Worm (Caenorhabditis elegans) whole organism, L1 larva: ENCODE data around the gene R05G6.1.
A peak's percentile ranks its signal among the peaks of the same experiment; 100 is the strongest.

ENCODE experiments used
- ceh-82 ChIP-seq, 3 experiments: fragments of 150-350 bp in 1 of 3; sonication (generic microtip) in 2 of 3; optimal IDR thresholded peaks; 2 replicates each; lab custom pipeline; 2014 to 2017; ENCODE audit warnings: missing biosample characterization in 3 of 3, missing genetic modification characterization in 3 of 3
- fkh-10 ChIP-seq: sonication (generic microtip); optimal IDR thresholded peaks from 2 replicates; lab custom pipeline; 2017; ENCODE audit warnings: missing biosample characterization, missing genetic modification reagents, missing genetic modification characterization
- fkh-4 ChIP-seq: sonication (generic microtip); optimal IDR thresholded peaks from 2 replicates; lab custom pipeline; 2016; ENCODE audit warnings: missing compliant biosample characterization, missing genetic modification characterization, borderline replicate concordance
- lin-14 ChIP-seq: fragments of 200-800 bp; sonication (Bioruptor generic); optimal IDR thresholded peaks from 2 replicates; lab custom pipeline; 2018; ENCODE audit warnings: mild to moderate bottlenecking, missing genetic modification characterization, moderate library complexity, missing compliant biosample characterization
- lir-3 ChIP-seq: sonication (generic microtip); optimal IDR thresholded peaks from 2 replicates; lab custom pipeline; 2016; ENCODE audit warnings: mild to moderate bottlenecking, missing genetic modification characterization, moderate library complexity, missing compliant biosample characterization; ENCODE audit not compliant: poor library complexity
- nhr-20 ChIP-seq: sonication (generic microtip); optimal IDR thresholded peaks from 2 replicates; lab custom pipeline; 2016; ENCODE audit warnings: mild to moderate bottlenecking, missing genetic modification characterization, missing compliant biosample characterization
- pqm-1 ChIP-seq: sonication (generic microtip); optimal IDR thresholded peaks from 3 replicates; lab custom pipeline; 2017; ENCODE audit warnings: missing biosample characterization, missing genetic modification characterization
- sptf-1 ChIP-seq: fragments of 150-350 bp; optimal IDR thresholded peaks from 2 replicates; lab custom pipeline; 2014; ENCODE audit warnings: missing biosample characterization, missing genetic modification characterization
- unc-62 ChIP-seq: fragments of 150-350 bp; optimal IDR thresholded peaks from 2 replicates; lab custom pipeline; 2014; ENCODE audit warnings: missing biosample characterization, missing genetic modification reagents, missing genetic modification characterization
- unc-98 ChIP-seq: fragments of 200-800 bp; sonication (Bioruptor generic); IDR thresholded peaks from 2 replicates; pipeline ENCODE4 v1.3.6; 2022; ENCODE audit warnings: missing genetic modification characterization, missing compliant biosample characterization

Gene R05G6.1

ce11 chrIV:7585273-7585882 is 52.9 kb downstream of the R05G6.1 start:
- TF ChIP-seq ceh-82 (tag; optimal IDR thresholded peaks at IDR 0.05; lab: Kevin White, UChicago) (peak in 2 of 3 experiments; percentile 15 to 40), lir-3 (no peak), nhr-20 (tag; lab: Kevin White, UChicago) (no peak), lin-14 (GFP tag; lab: Kevin White, UChicago) (peak; percentile 58), sptf-1 (tag; lab: Kevin White, UChicago) (no peak), pqm-1 (tag; lab: Kevin White, UChicago) (no peak)
- TF ChIP-seq, all 84 proteins: peak for 2

- no peak for TF ChIP-seq fkh-4
- peak; percentile 11 for TF ChIP-seq lin-14 (GFP tag; lab: Kevin White, UChicago)
- TF ChIP-seq unc-62 (GFP tag; lab: Kevin White, UChicago): no peak
- peak; percentile 79 for TF ChIP-seq fkh-10 (GFP tag; lab: Kevin White, UChicago)
- TF ChIP-seq, all 84 proteins: peak for 2
These were observed 54.5 kb downstream of the R05G6.1 start for ce11 chrIV:7586972-7587371.

ce11 chrIV:7588631-7589030 is 56.2 kb downstream of the R05G6.1 start, which contains the start of gene cla-1:
Gene cla-1 (plus strand): TSS chrIV:7588931.
- no peak for TF ChIP-seq unc-98 (GFP tag; lab: Robert Waterston, UW)
- TF ChIP-seq lin-14 (GFP tag; lab: Kevin White, UChicago): peak; percentile 33
